Fruit fly (Drosophila melanogaster) whole organism, pupa: ENCODE measurements around the gene crb.

ENCODE experiments used
- CG10348 ChIP-seq: fragments of 200-800 bp; sonication (Bioruptor generic); IDR thresholded peaks from 2 replicates; pipeline ENCODE4 v1.3.6; 2022; ENCODE audit warnings: missing biosample characterization, missing genetic modification characterization
- CG12605 ChIP-seq: fragments of 200-800 bp; sonication (Bioruptor generic); IDR thresholded peaks from 2 replicates; pipeline ENCODE4 v1.3.6; 2022; ENCODE audit warnings: missing biosample characterization, missing genetic modification characterization
- CG13204 ChIP-seq: fragments of 200-800 bp; sonication (Bioruptor generic); optimal IDR thresholded peaks from 2 replicates; lab custom pipeline; 2018; ENCODE audit warnings: missing biosample characterization, mild to moderate bottlenecking, missing genetic modification characterization, moderate library complexity
- CG14655 ChIP-seq: fragments of 200-800 bp; sonication (Bioruptor generic); optimal IDR thresholded peaks from 3 replicates; lab custom pipeline; 2017; ENCODE audit warnings: mild to moderate bottlenecking, missing biosample characterization, missing genetic modification reagents, missing genetic modification characterization
- CG15710 ChIP-seq: fragments of 200-800 bp; sonication (Bioruptor generic); optimal IDR thresholded peaks from 2 replicates; lab custom pipeline; 2018; ENCODE audit warnings: missing biosample characterization, mild to moderate bottlenecking, missing genetic modification characterization, moderate library complexity
- CG17806 ChIP-seq: fragments of 200-800 bp; sonication (Bioruptor generic); optimal IDR thresholded peaks from 2 replicates; lab custom pipeline; 2018; ENCODE audit warnings: missing biosample characterization, mild to moderate bottlenecking, missing genetic modification characterization, moderate library complexity
- CG32121 ChIP-seq: fragments of 200-800 bp; sonication (Bioruptor generic); IDR thresholded peaks from 2 replicates; pipeline ENCODE4 v1.3.6; 2022; ENCODE audit warnings: missing biosample characterization, missing genetic modification characterization
- CG34367 ChIP-seq: fragments of 200-800 bp; sonication (Bioruptor generic); optimal IDR thresholded peaks from 2 replicates; lab custom pipeline; 2018; ENCODE audit warnings: missing biosample characterization, mild to moderate bottlenecking, missing genetic modification characterization
- CG4496 ChIP-seq: fragments of 200-800 bp; sonication (Bioruptor generic); IDR thresholded peaks from 3 replicates; pipeline ENCODE4 v1.3.6; 2022; ENCODE audit warnings: missing biosample characterization, missing genetic modification characterization
- CG8159 ChIP-seq: fragments of 200-800 bp; sonication (Bioruptor generic); optimal IDR thresholded peaks from 3 replicates; lab custom pipeline; 2018; ENCODE audit warnings: missing biosample characterization, mild to moderate bottlenecking, missing genetic modification characterization, moderate library complexity
- CG8301 ChIP-seq: fragments of 200-800 bp; sonication (Bioruptor generic); optimal IDR thresholded peaks from 2 replicates; lab custom pipeline; 2018; ENCODE audit warnings: missing biosample characterization, mild to moderate bottlenecking, missing genetic modification characterization
- CG9948 ChIP-seq: fragments of 200-800 bp; sonication (Bioruptor generic); optimal IDR thresholded peaks from 2 replicates; lab custom pipeline; 2018; ENCODE audit warnings: missing biosample characterization, mild to moderate bottlenecking, missing genetic modification characterization, moderate library complexity
- D1 ChIP-seq: fragments of 200-800 bp; sonication (Bioruptor generic); optimal IDR thresholded peaks from 2 replicates; lab custom pipeline; 2018; ENCODE audit warnings: missing biosample characterization, mild to moderate bottlenecking, missing genetic modification characterization, moderate library complexity
- EcR ChIP-seq: fragments of 200-800 bp; sonication (Bioruptor generic); optimal IDR thresholded peaks from 3 replicates; lab custom pipeline; 2019; ENCODE audit warnings: missing biosample characterization, missing genetic modification characterization, mild to moderate bottlenecking, moderate library complexity, missing genetic modification reagents
- Ets98B ChIP-seq: fragments of 200-800 bp; sonication (Bioruptor generic); IDR thresholded peaks from 2 replicates; pipeline ENCODE4 v1.3.6; 2022; ENCODE audit warnings: missing biosample characterization, missing genetic modification characterization
- Pif1A ChIP-seq: fragments of 200-800 bp; sonication (Bioruptor generic); optimal IDR thresholded peaks from 3 replicates; lab custom pipeline; 2016; ENCODE audit warnings: missing biosample characterization, missing genetic modification characterization
- Pif1B ChIP-seq: fragments of 200-800 bp; sonication (Bioruptor generic); optimal IDR thresholded peaks from 3 replicates; lab custom pipeline; 2016; ENCODE audit warnings: missing biosample characterization, missing genetic modification characterization
- Snoo ChIP-seq: fragments of 200-800 bp; sonication (Bioruptor generic); optimal IDR thresholded peaks from 3 replicates; lab custom pipeline; 2017; ENCODE audit warnings: missing biosample characterization, mild to moderate bottlenecking, missing genetic modification characterization, inconsistent platforms
- fd96Ca ChIP-seq: fragments of 200-800 bp; sonication (Bioruptor generic); IDR thresholded peaks from 3 replicates; pipeline ENCODE4 v1.3.6; 2022; ENCODE audit warnings: missing biosample characterization, missing genetic modification characterization
- gl ChIP-seq: fragments of 200-800 bp; sonication (Bioruptor generic); optimal IDR thresholded peaks from 2 replicates; lab custom pipeline; 2018; ENCODE audit warnings: missing biosample characterization, mild to moderate bottlenecking, missing genetic modification characterization
- rn ChIP-seq: fragments of 200-800 bp; sonication (Bioruptor generic); IDR thresholded peaks from 2 replicates; pipeline ENCODE4 v1.3.6; 2022; ENCODE audit warnings: missing biosample characterization, missing genetic modification characterization

crb gene

dm6 chr3R:24260411-24260810, 34.5 kb upstream of the crb start:
- no peak for TF ChIP-seq Pif1A (GFP tag; lab: Kevin White, UChicago)
- TF ChIP-seq EcR (GFP tag; lab: Kevin White, UChicago), result no peak
- no peak for TF ChIP-seq rn
- TF ChIP-seq CG32121, result no peak
- no peak for TF ChIP-seq Ets98B (GFP tag; lab: Robert Waterston, UW)
- TF ChIP-seq CG17806 (tag; lab: Kevin White, UChicago), result no peak
- no peak for TF ChIP-seq Pif1B (GFP tag; lab: Kevin White, UChicago)
- no peak for TF ChIP-seq Snoo (tag; lab: Kevin White, UChicago)
- TF ChIP-seq CG10348 (GFP tag; lab: Robert Waterston, UW), result no peak
- TF ChIP-seq CG13204, result no peak
- TF ChIP-seq CG4496 (GFP tag; lab: Robert Waterston, UW), result no peak
- TF ChIP-seq D1 (tag; lab: Kevin White, UChicago), result no peak
- TF ChIP-seq CG9948 (tag; lab: Kevin White, UChicago), result no peak
- no peak for TF ChIP-seq CG14655 (GFP tag; lab: Kevin White, UChicago)
- no peak for TF ChIP-seq CG8159 (tag; lab: Kevin White, UChicago)
- no peak for TF ChIP-seq CG12605
- TF ChIP-seq CG8301 (tag; lab: Kevin White, UChicago), result no peak
- TF ChIP-seq fd96Ca (GFP tag; lab: Robert Waterston, UW), result no peak
- no peak for TF ChIP-seq CG34367 (tag; lab: Kevin White, UChicago)
- no peak for TF ChIP-seq CG15710
- TF ChIP-seq, all 21 proteins: peak for 0

dm6 chr3R:24261380-24262021, 33.4 kb upstream of the crb start:
- TF ChIP-seq fd96Ca (GFP tag; lab: Robert Waterston, UW) (0 out of 3 replicates have a peak, but pooled peaks have one; percentile 32), CG4496 (GFP tag; lab: Robert Waterston, UW) (peak; percentile 18; the same call in 2 of the 3 replicates), Pif1A (GFP tag; lab: Kevin White, UChicago) (peak; percentile 69), CG10348 (GFP tag; lab: Robert Waterston, UW) (no peak), Pif1B (GFP tag; lab: Kevin White, UChicago) (peak; percentile 76), CG8301 (tag; lab: Kevin White, UChicago) (peak; percentile 79), Snoo (tag; lab: Kevin White, UChicago) (no peak), rn (no peak), Ets98B (GFP tag; lab: Robert Waterston, UW) (peak; percentile 19; the same call in 1 of the 2 replicates), CG9948 (tag; lab: Kevin White, UChicago) (peak; percentile 75), CG17806 (tag; lab: Kevin White, UChicago) (peak; percentile 73), gl (peak; percentile 9), CG13204 (peak; percentile 45), CG14655 (GFP tag; lab: Kevin White, UChicago) (peak; percentile 87), CG34367 (tag; lab: Kevin White, UChicago) (peak; percentile 45), CG32121 (no peak), EcR (GFP tag; lab: Kevin White, UChicago) (peak; percentile 7), CG15710 (peak; percentile 54), CG8159 (tag; lab: Kevin White, UChicago) (peak; percentile 59), D1 (tag; lab: Kevin White, UChicago) (peak; percentile 44), CG12605 (no peak)

- TF ChIP-seq CG34367 (tag; lab: Kevin White, UChicago), result no peak
- TF ChIP-seq CG14655 (GFP tag; lab: Kevin White, UChicago), result no peak
- TF ChIP-seq CG10348 (GFP tag; lab: Robert Waterston, UW), result no peak
- TF ChIP-seq fd96Ca (GFP tag; lab: Robert Waterston, UW), result no peak
- TF ChIP-seq CG32121, result no peak
- TF ChIP-seq Pif1A (GFP tag; lab: Kevin White, UChicago), result no peak
- TF ChIP-seq Pif1B (GFP tag; lab: Kevin White, UChicago), result no peak
- TF ChIP-seq CG13204, result no peak
- TF ChIP-seq gl, result no peak
- no peak for TF ChIP-seq CG9948 (tag; lab: Kevin White, UChicago)
- TF ChIP-seq D1 (tag; lab: Kevin White, UChicago), result no peak
- TF ChIP-seq EcR (GFP tag; lab: Kevin White, UChicago), result no peak
- TF ChIP-seq CG8159 (tag; lab: Kevin White, UChicago), result no peak
- no peak for TF ChIP-seq Snoo (tag; lab: Kevin White, UChicago)
- TF ChIP-seq CG15710, result no peak
- TF ChIP-seq Ets98B (GFP tag; lab: Robert Waterston, UW), result no peak
- no peak for TF ChIP-seq CG17806 (tag; lab: Kevin White, UChicago)
- TF ChIP-seq CG12605, result no peak
- TF ChIP-seq CG8301 (tag; lab: Kevin White, UChicago), result no peak
Measured at dm6 chr3R:24262923-24263322, 32.0 kb upstream of the crb start.

dm6 chr3R:24263588-24264413, 31.1 kb upstream of the crb start:
- TF ChIP-seq Ets98B (GFP tag; lab: Robert Waterston, UW), result 0 out of 2 replicates have a peak, but pooled peaks have one; percentile 5
- TF ChIP-seq CG8301 (tag; lab: Kevin White, UChicago), result peak; percentile 20
- TF ChIP-seq D1 (tag; lab: Kevin White, UChicago), result no peak
- TF ChIP-seq CG13204, result no peak
- peak; percentile 13; the same call in 1 of the 3 replicates for TF ChIP-seq fd96Ca (GFP tag; lab: Robert Waterston, UW)
- TF ChIP-seq CG15710, result no peak
- TF ChIP-seq CG14655 (GFP tag; lab: Kevin White, UChicago), result peak; percentile 30
- no peak for TF ChIP-seq Snoo (tag; lab: Kevin White, UChicago)
- no peak for TF ChIP-seq CG10348 (GFP tag; lab: Robert Waterston, UW)
- no peak for TF ChIP-seq CG34367 (tag; lab: Kevin White, UChicago)
- no peak for TF ChIP-seq CG32121
- TF ChIP-seq Pif1B (GFP tag; lab: Kevin White, UChicago), result no peak
- TF ChIP-seq rn, result no peak
- TF ChIP-seq Pif1A (GFP tag; lab: Kevin White, UChicago), result peak; percentile 49
- no peak for TF ChIP-seq CG17806 (tag; lab: Kevin White, UChicago)
- TF ChIP-seq CG12605, result no peak
- TF ChIP-seq CG9948 (tag; lab: Kevin White, UChicago), result peak; percentile 17
- 0 out of 3 replicates have a peak, but pooled peaks have one; percentile 6 for TF ChIP-seq CG4496 (GFP tag; lab: Robert Waterston, UW)
- TF ChIP-seq EcR (GFP tag; lab: Kevin White, UChicago), result no peak
- no peak for TF ChIP-seq gl
- peak; percentile 46 for TF ChIP-seq CG8159 (tag; lab: Kevin White, UChicago)
